Worm (Caenorhabditis elegans): Measurements from ENCODE around the gene imp-3.

DNA sequence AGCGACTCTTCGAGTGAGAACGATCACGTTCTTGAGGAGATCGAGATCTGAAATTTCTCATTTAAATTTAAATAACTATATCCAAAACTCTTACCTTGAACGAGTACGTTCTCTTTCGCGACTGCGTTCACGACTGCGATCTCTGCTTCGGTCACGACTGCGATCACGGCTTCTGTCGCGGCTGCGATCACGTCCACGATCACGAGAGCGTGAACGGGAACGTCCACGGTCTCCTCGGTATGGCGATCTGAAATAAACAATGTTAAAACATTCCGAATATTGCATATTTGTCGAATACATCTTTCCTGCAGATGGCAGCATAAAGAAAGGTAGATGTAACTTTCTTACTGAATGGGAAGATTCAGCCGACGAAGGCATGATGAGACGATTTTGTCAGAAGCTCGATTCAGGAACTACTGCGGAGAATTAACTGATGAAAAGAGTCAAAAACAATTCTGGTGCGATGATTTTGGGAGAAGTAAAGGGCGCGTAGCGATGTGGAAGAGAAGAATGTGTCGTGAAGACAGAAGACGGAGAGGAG is 808 bp upstream of the imp-3 start:
- no peak for TF ChIP-seq ceh-16 (tag; optimal IDR thresholded peaks at IDR 0.05)
- no peak for TF ChIP-seq nhr-12 (tag; optimal IDR thresholded peaks at IDR 0.05)
- no peak for TF ChIP-seq nhr-43 (tag; optimal IDR thresholded peaks at IDR 0.05; ENCODE audit: poor library complexity, severe bottlenecking)

Data from whole organism, L3 larva.